Worm (Caenorhabditis elegans) whole organism, L4 larva: ENCODE measurements around the gene C07C7.3.

Experiments used
- F26F4.8 ChIP-seq: fragments of 200-800 bp; sonication (Bioruptor generic); conservative IDR thresholded peaks from 2 replicates; pipeline ENCODE4 v1.3.6; 2022; ENCODE audit warnings: missing genetic modification characterization, missing compliant biosample characterization
- F37D6.2 ChIP-seq: sonication (generic microtip); optimal IDR thresholded peaks from 2 replicates; lab custom pipeline; 2016; ENCODE audit warnings: mild to moderate bottlenecking, missing genetic modification characterization, missing compliant biosample characterization
- F44E2.7 ChIP-seq: fragments of 200-800 bp; sonication (Bioruptor generic); IDR thresholded peaks from 2 replicates; pipeline ENCODE4 v2.1.2; 2022; ENCODE audit warnings: missing genetic modification characterization, missing compliant biosample characterization
- R02D3.7 ChIP-seq: fragments of 150-350 bp; sonication (generic microtip); optimal IDR thresholded peaks from 3 replicates; lab custom pipeline; 2014; ENCODE audit warnings: missing biosample characterization, missing genetic modification characterization
- T26A8.4 ChIP-seq: fragments of 200-800 bp; sonication (Bioruptor generic); IDR thresholded peaks from 2 replicates; pipeline ENCODE4 v1.3.6; 2022; ENCODE audit warnings: missing genetic modification characterization, missing compliant biosample characterization
- Y105C5A.15 ChIP-seq: fragments of 200-800 bp; sonication (Bioruptor generic); IDR thresholded peaks from 2 replicates; pipeline ENCODE4 v1.3.6; 2022; ENCODE audit warnings: missing genetic modification characterization, missing compliant biosample characterization
- ZK546.5 ChIP-seq, 2 experiments: sonication (generic microtip); optimal IDR thresholded peaks; 2 replicates each; lab custom pipeline; 2017; ENCODE audit warnings: missing biosample characterization in 2 of 2, missing genetic modification characterization in 2 of 2
- ceh-20 ChIP-seq: fragments of 200-800 bp; sonication (Bioruptor generic); IDR thresholded peaks from 2 replicates; pipeline ENCODE4 v1.3.6; 2022; ENCODE audit warnings: missing genetic modification reagents, missing genetic modification characterization, missing compliant biosample characterization
- ceh-28 ChIP-seq: fragments of 150-350 bp; optimal IDR thresholded peaks from 2 replicates; lab custom pipeline; 2014; ENCODE audit warnings: missing biosample characterization, missing genetic modification reagents, missing genetic modification characterization
- ces-1 ChIP-seq: fragments of 150-350 bp; sonication (generic microtip); optimal IDR thresholded peaks from 4 replicates; lab custom pipeline; 2014; ENCODE audit warnings: missing biosample characterization, missing genetic modification reagents, missing genetic modification characterization
- cey-2 ChIP-seq: sonication (generic microtip); optimal IDR thresholded peaks from 3 replicates; lab custom pipeline; 2017; ENCODE audit warnings: missing genetic modification characterization, mild to moderate bottlenecking, missing compliant biosample characterization, antibody characterized with exemption, borderline replicate concordance; ENCODE audit not compliant: insufficient read depth
- ctbp-1 ChIP-seq: fragments of 200-800 bp; sonication (Bioruptor generic); IDR thresholded peaks from 2 replicates; pipeline ENCODE4 v1.3.6; 2022; ENCODE audit warnings: missing genetic modification reagents, missing genetic modification characterization, missing compliant biosample characterization
- daf-12 ChIP-seq: fragments of 150-350 bp; optimal IDR thresholded peaks from 2 replicates; lab custom pipeline; 2014; ENCODE audit warnings: missing biosample characterization, missing genetic modification reagents, missing genetic modification characterization
- daf-16 ChIP-seq, 3 experiments: sonication (generic microtip); optimal IDR thresholded peaks; 2 replicates each; lab custom pipeline; 2016 to 2017; ENCODE audit warnings: missing genetic modification characterization in 3 of 3, missing genetic modification reagents in 3 of 3, mild to moderate bottlenecking in 2 of 3, missing compliant biosample characterization in 2 of 3, missing biosample characterization in 1 of 3, moderate library complexity in 1 of 3
- daf-19 ChIP-seq: fragments of 200-800 bp; sonication (Bioruptor generic); conservative IDR thresholded peaks from 2 replicates; pipeline ENCODE4 v1.3.6; 2022; ENCODE audit warnings: missing genetic modification characterization, missing compliant biosample characterization
- dmd-9 ChIP-seq: fragments of 200-800 bp; sonication (Bioruptor generic); IDR thresholded peaks from 2 replicates; pipeline ENCODE4 v1.3.6; 2022; ENCODE audit warnings: missing genetic modification reagents, missing genetic modification characterization, missing compliant biosample characterization
- dve-1 ChIP-seq: sonication (generic microtip); optimal IDR thresholded peaks from 2 replicates; lab custom pipeline; 2017; ENCODE audit warnings: antibody characterized with exemption, mild to moderate bottlenecking, missing genetic modification characterization, missing compliant biosample characterization; ENCODE audit not compliant: insufficient read depth
- egl-27 ChIP-seq: sonication (generic microtip); optimal IDR thresholded peaks from 3 replicates; lab custom pipeline; 2017; ENCODE audit warnings: missing biosample characterization, missing genetic modification reagents, missing genetic modification characterization
- egl-43 ChIP-seq: fragments of 200-800 bp; sonication (Bioruptor generic); IDR thresholded peaks from 2 replicates; pipeline ENCODE4 v1.3.6; 2022; ENCODE audit warnings: missing genetic modification reagents, missing genetic modification characterization, missing compliant biosample characterization
- fos-1 ChIP-seq: fragments of 150-350 bp; optimal IDR thresholded peaks from 2 replicates; lab custom pipeline; 2014; ENCODE audit warnings: missing biosample characterization, missing genetic modification characterization
- hif-1 ChIP-seq, 2 experiments: sonication (generic microtip); optimal IDR thresholded peaks; 2 replicates each; lab custom pipeline; 2016 to 2017; ENCODE audit warnings: missing compliant biosample characterization in 2 of 2, missing genetic modification characterization in 2 of 2, missing genetic modification reagents in 2 of 2, missing genotype in 2 of 2, mild to moderate bottlenecking in 1 of 2
- hlh-11 ChIP-seq: fragments of 200-800 bp; sonication (Bioruptor generic); optimal IDR thresholded peaks from 2 replicates; lab custom pipeline; 2018; ENCODE audit warnings: mild to moderate bottlenecking, missing genetic modification characterization, missing compliant biosample characterization
- hmg-1.1 ChIP-seq: fragments of 200-800 bp; sonication (Bioruptor generic); IDR thresholded peaks from 2 replicates; pipeline ENCODE4 v1.3.6; 2022; ENCODE audit warnings: missing genetic modification reagents, missing genetic modification characterization, missing compliant biosample characterization
- lin-29 ChIP-seq: fragments of 200-800 bp; sonication (Bioruptor generic); IDR thresholded peaks from 2 replicates; pipeline ENCODE4 v1.3.6; 2022; ENCODE audit warnings: missing genetic modification reagents, missing genetic modification characterization, missing compliant biosample characterization
- lin-39 ChIP-seq: fragments of 150-350 bp; optimal IDR thresholded peaks from 2 replicates; lab custom pipeline; 2014; ENCODE audit warnings: missing biosample characterization, missing genetic modification reagents, missing genetic modification characterization
- madf-5 ChIP-seq, 2 experiments: fragments of 200-800 bp; sonication (Bioruptor generic); IDR thresholded peaks; 2 replicates each; pipeline ENCODE4 v1.3.6; 2022; ENCODE audit warnings: missing compliant biosample characterization in 2 of 2, missing genetic modification characterization in 2 of 2
- madf-9 ChIP-seq: fragments of 200-800 bp; sonication (Bioruptor generic); conservative IDR thresholded peaks from 2 replicates; pipeline ENCODE4 v1.3.6; 2022; ENCODE audit warnings: missing genetic modification reagents, missing genetic modification characterization, missing compliant biosample characterization
- mdl-1 ChIP-seq, 2 experiments: fragments of 150-350 bp in 1 of 2; sonication (generic microtip) in 1 of 2; optimal IDR thresholded peaks; 2 replicates each; lab custom pipeline; 2014 to 2017; ENCODE audit warnings: missing biosample characterization in 2 of 2, missing genetic modification characterization in 2 of 2
- mdt-29 ChIP-seq: fragments of 200-800 bp; sonication (Bioruptor generic); IDR thresholded peaks from 2 replicates; pipeline ENCODE4 v1.3.6; 2022; ENCODE audit warnings: missing genetic modification reagents, missing genetic modification characterization, missing compliant biosample characterization
- mep-1 ChIP-seq: fragments of 150-350 bp; sonication (generic microtip); optimal IDR thresholded peaks from 3 replicates; lab custom pipeline; 2014; ENCODE audit warnings: missing biosample characterization, missing genetic modification characterization
- mxl-2 ChIP-seq: fragments of 200-800 bp; sonication (Bioruptor generic); conservative IDR thresholded peaks from 2 replicates; pipeline ENCODE4 v1.3.6; 2022; ENCODE audit warnings: missing genetic modification reagents, missing genetic modification characterization, missing compliant biosample characterization
- mxl-3 ChIP-seq: fragments of 200-800 bp; sonication (Bioruptor generic); optimal IDR thresholded peaks from 2 replicates; lab custom pipeline; 2018; ENCODE audit warnings: mild to moderate bottlenecking, missing genetic modification characterization, missing compliant biosample characterization
- nhr-11 ChIP-seq: fragments of 150-350 bp; optimal IDR thresholded peaks from 2 replicates; lab custom pipeline; 2014; ENCODE audit warnings: missing biosample characterization, missing genetic modification characterization
- nhr-237 ChIP-seq: sonication (generic microtip); optimal IDR thresholded peaks from 2 replicates; lab custom pipeline; 2017; ENCODE audit warnings: missing biosample characterization, missing genetic modification characterization
- nhr-28 ChIP-seq: fragments of 150-350 bp; optimal IDR thresholded peaks from 2 replicates; lab custom pipeline; 2014; ENCODE audit warnings: missing biosample characterization, missing genetic modification characterization
- nhr-41 ChIP-seq: fragments of 200-800 bp; sonication (Bioruptor generic); IDR thresholded peaks from 2 replicates; pipeline ENCODE4 v1.3.6; 2022; ENCODE audit warnings: missing genetic modification reagents, missing genetic modification characterization, missing compliant biosample characterization
- nhr-6 ChIP-seq: fragments of 150-350 bp; optimal IDR thresholded peaks from 2 replicates; lab custom pipeline; 2014; ENCODE audit warnings: missing biosample characterization, missing genetic modification characterization
- nhr-76 ChIP-seq: fragments of 150-350 bp; optimal IDR thresholded peaks from 2 replicates; lab custom pipeline; 2014; ENCODE audit warnings: missing biosample characterization, missing genetic modification characterization
- nhr-77 ChIP-seq: fragments of 150-350 bp; optimal IDR thresholded peaks from 2 replicates; lab custom pipeline; 2014; ENCODE audit warnings: missing biosample characterization, missing genetic modification characterization
- pha-4 ChIP-seq, 2 experiments: fragments of 150-350 bp in 1 of 2; fragments of 200-800 bp in 1 of 2; sonication (Bioruptor generic) in 1 of 2; IDR thresholded peaks in 1 of 2; optimal IDR thresholded peaks in 1 of 2; 2 replicates each; pipeline versions ENCODE4 v1.3.6 to Lab custom; 2014 to 2022; ENCODE audit warnings: missing genetic modification characterization in 2 of 2, missing genetic modification reagents in 2 of 2, missing biosample characterization in 1 of 2, missing compliant biosample characterization in 1 of 2
- php-3 ChIP-seq: fragments of 200-800 bp; sonication (Bioruptor generic); IDR thresholded peaks from 2 replicates; pipeline ENCODE4 v1.3.6; 2022; ENCODE audit warnings: missing genetic modification reagents, missing genetic modification characterization, missing compliant biosample characterization
- pqm-1 ChIP-seq: sonication (generic microtip); optimal IDR thresholded peaks from 2 replicates; lab custom pipeline; 2017; ENCODE audit warnings: missing biosample characterization, missing genetic modification characterization
- snpc-4 ChIP-seq: fragments of 150-350 bp; optimal IDR thresholded peaks from 2 replicates; lab custom pipeline; 2014; ENCODE audit warnings: missing biosample characterization, missing genetic modification characterization
- tag-97 ChIP-seq: fragments of 200-800 bp; sonication (Bioruptor generic); IDR thresholded peaks from 2 replicates; pipeline ENCODE4 v1.3.6; 2022; ENCODE audit warnings: missing genetic modification characterization, missing compliant biosample characterization
- zag-1 ChIP-seq: fragments of 150-350 bp; optimal IDR thresholded peaks from 2 replicates; lab custom pipeline; 2014; ENCODE audit warnings: missing biosample characterization, missing genetic modification characterization
- zfp-3 ChIP-seq: fragments of 200-800 bp; sonication (Bioruptor generic); conservative IDR thresholded peaks from 2 replicates; pipeline ENCODE4 v1.3.6; 2022; ENCODE audit warnings: missing genetic modification reagents, missing genetic modification characterization, missing compliant biosample characterization
- zip-2 ChIP-seq: fragments of 150-350 bp; optimal IDR thresholded peaks from 2 replicates; lab custom pipeline; 2014; ENCODE audit warnings: missing biosample characterization, missing genetic modification characterization
- ztf-11 ChIP-seq: fragments of 150-350 bp; optimal IDR thresholded peaks from 2 replicates; lab custom pipeline; 2014; ENCODE audit warnings: missing biosample characterization, missing genetic modification characterization
- ztf-7 ChIP-seq: fragments of 150-350 bp; optimal IDR thresholded peaks from 2 replicates; lab custom pipeline; 2014; ENCODE audit warnings: missing biosample characterization, missing genetic modification characterization

Gene C07C7.3

DNA sequence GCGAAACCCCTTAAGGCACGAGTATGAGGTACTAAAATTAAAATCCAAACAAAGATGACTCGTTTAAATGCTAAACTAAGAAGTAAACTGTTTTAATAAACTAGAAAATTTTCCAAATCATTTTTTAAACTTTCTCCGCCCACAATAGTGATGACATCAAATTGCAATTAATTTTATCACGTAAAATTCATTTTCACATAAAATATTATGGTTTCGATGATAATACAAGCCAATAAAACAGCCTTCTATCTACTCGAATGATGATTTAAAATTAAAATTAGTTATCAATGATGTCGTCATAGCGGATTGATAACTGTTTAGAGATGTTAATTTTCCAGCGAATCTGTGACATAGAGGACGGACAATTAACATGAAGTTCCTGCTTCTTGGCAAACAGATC is at the start of gene C07C7.3:
TSS of gene C07C7.3 (plus strand) at position 371 of the 400 bp plus-strand sequence.
- TF ChIP-seq daf-16 (GFP tag; optimal IDR thresholded peaks at IDR 0.05; lab: Kevin White, UChicago) (no peak), daf-16 (tag; optimal IDR thresholded peaks at IDR 0.05; lab: Kevin White, UChicago) (peak; percentile 53), pqm-1 (peak; percentile 31), lin-39 (tag; lab: Kevin White, UChicago) (no peak), egl-27 (tag; lab: Kevin White, UChicago) (no peak), php-3 (GFP tag; lab: Robert Waterston, UW) (peak; percentile 97)

DNA sequence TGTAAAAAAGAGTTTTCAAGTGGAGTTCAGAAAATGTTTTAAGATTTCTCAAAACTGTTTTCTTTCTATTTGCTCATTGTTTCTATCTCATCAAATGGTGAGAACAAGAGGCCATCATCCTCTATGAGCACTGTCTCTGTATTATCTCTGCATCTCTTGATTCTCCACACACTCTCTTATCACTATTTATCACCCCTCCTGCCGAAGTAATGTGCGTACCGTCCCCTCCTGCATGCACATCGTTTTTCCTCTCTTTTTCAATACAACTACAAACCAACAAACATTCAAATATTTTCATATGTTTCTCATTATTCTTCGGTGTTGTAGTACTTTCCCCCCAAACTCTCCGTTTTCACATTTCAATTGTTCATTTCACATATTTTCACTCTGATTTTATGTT is 49.4 kb upstream of the C07C7.3 start:
- no peak for TF ChIP-seq nhr-11
- TF ChIP-seq lin-29 (GFP tag; lab: Robert Waterston, UW), result no peak
- no peak for TF ChIP-seq F26F4.8
- no peak for TF ChIP-seq zag-1
- TF ChIP-seq nhr-28 (tag; lab: Kevin White, UChicago), result peak; percentile 80
- TF ChIP-seq ztf-7 (tag; lab: Kevin White, UChicago), result no peak
- TF ChIP-seq fos-1 (tag; lab: Kevin White, UChicago), result no peak
- TF ChIP-seq ceh-20 (GFP tag; lab: Robert Waterston, UW), result no peak
- no peak for TF ChIP-seq egl-27 (tag; lab: Kevin White, UChicago)
- no peak for TF ChIP-seq daf-16 (GFP tag; optimal IDR thresholded peaks at IDR 0.05; lab: Kevin White, UChicago)
- TF ChIP-seq daf-16 (tag; optimal IDR thresholded peaks at IDR 0.05; lab: Kevin White, UChicago), result peak; percentile 38
- TF ChIP-seq nhr-6 (tag; lab: Kevin White, UChicago), result no peak
- no peak for TF ChIP-seq Y105C5A.15
- TF ChIP-seq T26A8.4 (GFP tag; lab: Robert Waterston, UW), result no peak
- TF ChIP-seq nhr-41 (GFP tag; lab: Robert Waterston, UW), result no peak
- no peak for TF ChIP-seq snpc-4 (tag; lab: Kevin White, UChicago)
- no peak for TF ChIP-seq ces-1 (GFP tag; lab: Kevin White, UChicago)
- no peak for TF ChIP-seq mxl-2
- TF ChIP-seq daf-19 (GFP tag; lab: Robert Waterston, UW), result no peak
- TF ChIP-seq pha-4 (GFP tag; IDR thresholded peaks at IDR 0.05; lab: Robert Waterston, UW), result no peak
- TF ChIP-seq pha-4 (tag; optimal IDR thresholded peaks at IDR 0.05; lab: Kevin White, UChicago), result no peak
- no peak for TF ChIP-seq zfp-3
- TF ChIP-seq mdt-29, result no peak
- no peak for TF ChIP-seq nhr-237
- TF ChIP-seq hlh-11 (tag; lab: Kevin White, UChicago), result peak; percentile 29
- TF ChIP-seq zip-2 (tag; lab: Kevin White, UChicago), result no peak
- no peak for TF ChIP-seq tag-97 (GFP tag; lab: Robert Waterston, UW)
- no peak for TF ChIP-seq nhr-76
- TF ChIP-seq ctbp-1 (GFP tag; lab: Robert Waterston, UW), result no peak
- TF ChIP-seq dmd-9, result no peak
- no peak for TF ChIP-seq mep-1
- TF ChIP-seq hmg-1.1 (GFP tag; lab: Robert Waterston, UW), result no peak
- no peak for TF ChIP-seq madf-5 (GFP tag; IDR thresholded peaks at IDR 0.05; lab: Robert Waterston, UW)
- no peak for TF ChIP-seq ZK546.5 (tag; optimal IDR thresholded peaks at IDR 0.05; lab: Kevin White, UChicago)
- peak; percentile 73 for TF ChIP-seq pqm-1
- no peak for TF ChIP-seq ztf-11 (tag; lab: Kevin White, UChicago)
- TF ChIP-seq R02D3.7 (tag; lab: Kevin White, UChicago), result no peak
- TF ChIP-seq hif-1 (tag; optimal IDR thresholded peaks at IDR 0.05; lab: Kevin White, UChicago), result no peak
- TF ChIP-seq ceh-28 (tag; lab: Kevin White, UChicago), result no peak
- no peak for TF ChIP-seq daf-12
- no peak for TF ChIP-seq madf-9 (GFP tag; lab: Robert Waterston, UW)
- TF ChIP-seq F44E2.7, result no peak
- TF ChIP-seq cey-2, result no peak
- peak; percentile 10 for TF ChIP-seq mxl-3
- TF ChIP-seq egl-43 (GFP tag; lab: Robert Waterston, UW), result no peak
- TF ChIP-seq mdl-1 (tag; optimal IDR thresholded peaks at IDR 0.05; lab: Kevin White, UChicago), result no peak
- TF ChIP-seq nhr-77 (tag; lab: Kevin White, UChicago), result no peak
- peak; percentile 54 for TF ChIP-seq dve-1
- no peak for TF ChIP-seq F37D6.2 (tag; lab: Kevin White, UChicago)
